Fruit fly (Drosophila melanogaster) whole organism, embryonic: ENCODE measurements around the gene CG17283.
"Not testable (repeated sequence)": the region's sequence is repeated elsewhere in the genome, so short reads cannot be mapped to it uniquely, and the experiment has no call there.

Experiments
- ATbp ChIP-seq: fragments of 200-800 bp; sonication (Bioruptor generic); optimal IDR thresholded peaks from 2 replicates; lab custom pipeline; 2017; ENCODE audit warnings: missing biosample characterization, mild to moderate bottlenecking, missing genetic modification characterization, missing genetic modification reagents
- C15 ChIP-seq: fragments of 200-800 bp; sonication (Bioruptor generic); IDR thresholded peaks from 3 replicates; pipeline ENCODE4 v1.3.6; 2022; ENCODE audit warnings: missing biosample characterization, missing genetic modification characterization
- CG13296 ChIP-seq: fragments of 200-800 bp; sonication (Bioruptor generic); optimal IDR thresholded peaks from 3 replicates; lab custom pipeline; 2018; ENCODE audit warnings: missing biosample characterization, mild to moderate bottlenecking, missing genetic modification characterization
- CG13894 ChIP-seq: fragments of 200-800 bp; sonication (Bioruptor generic); optimal IDR thresholded peaks from 3 replicates; lab custom pipeline; 2018; ENCODE audit warnings: missing biosample characterization, mild to moderate bottlenecking, missing genetic modification characterization, moderate library complexity
- CG1603 ChIP-seq: fragments of 200-800 bp; sonication (Bioruptor generic); optimal IDR thresholded peaks from 2 replicates; lab custom pipeline; 2019; ENCODE audit warnings: missing biosample characterization, mild to moderate bottlenecking, missing genetic modification characterization, moderate library complexity
- CG16779 ChIP-seq: fragments of 200-800 bp; sonication (Bioruptor generic); IDR thresholded peaks from 2 replicates; pipeline ENCODE4 v1.3.6; 2022; ENCODE audit warnings: missing biosample characterization, missing genetic modification characterization
- CG16813 ChIP-seq: fragments of 200-800 bp; sonication (Bioruptor generic); IDR thresholded peaks from 3 replicates; pipeline ENCODE4 v1.3.6; 2022; ENCODE audit warnings: missing biosample characterization, missing genetic modification characterization; ENCODE audit not compliant: partially characterized antibody
- CG17802 ChIP-seq: fragments of 200-800 bp; sonication (Bioruptor generic); optimal IDR thresholded peaks from 2 replicates; lab custom pipeline; 2018; ENCODE audit warnings: missing biosample characterization, mild to moderate bottlenecking, missing genetic modification characterization, moderate library complexity
- CG2129 ChIP-seq: fragments of 200-800 bp; sonication (Bioruptor generic); IDR thresholded peaks from 2 replicates; pipeline ENCODE4 v1.3.6; 2022; ENCODE audit warnings: missing biosample characterization, missing genetic modification characterization; ENCODE audit not compliant: partially characterized antibody
- CG3847 ChIP-seq: fragments of 200-800 bp; sonication (Bioruptor generic); IDR thresholded peaks from 2 replicates; pipeline ENCODE4 v1.3.6; 2022; ENCODE audit warnings: missing biosample characterization, missing genetic modification characterization
- CG4282 ChIP-seq: fragments of 200-800 bp; sonication (Bioruptor generic); optimal IDR thresholded peaks from 2 replicates; lab custom pipeline; 2016; ENCODE audit warnings: missing biosample characterization, missing genetic modification characterization
- CG6272 ChIP-seq: fragments of 200-800 bp; sonication (Bioruptor generic); IDR thresholded peaks from 2 replicates; pipeline ENCODE4 v1.3.6; 2022; ENCODE audit warnings: missing biosample characterization, missing genetic modification characterization
- CG9817 ChIP-seq: fragments of 200-800 bp; sonication (Bioruptor generic); optimal IDR thresholded peaks from 2 replicates; lab custom pipeline; 2018; ENCODE audit warnings: missing biosample characterization, mild to moderate bottlenecking, missing genetic modification characterization, moderate library complexity
- CoRest ChIP-seq: fragments of 200-800 bp; sonication (Bioruptor generic); optimal IDR thresholded peaks from 3 replicates; lab custom pipeline; 2018; ENCODE audit warnings: missing biosample characterization, mild to moderate bottlenecking, missing genetic modification characterization, moderate library complexity
- Ets65A ChIP-seq: fragments of 200-800 bp; sonication (Bioruptor generic); peaks from one replicate; lab custom pipeline; 2016; ENCODE audit warnings: missing biosample characterization, missing genetic modification characterization
- H15 ChIP-seq: fragments of 200-800 bp; sonication (Bioruptor generic); IDR thresholded peaks from 3 replicates; pipeline ENCODE4 v1.3.6; 2022; ENCODE audit warnings: missing biosample characterization, missing genetic modification characterization
- HLH4C ChIP-seq: fragments of 200-800 bp; sonication (Bioruptor generic); IDR thresholded peaks from 3 replicates; pipeline ENCODE4 v1.3.6; 2022; ENCODE audit warnings: missing biosample characterization, missing genetic modification characterization; ENCODE audit not compliant: partially characterized antibody
- HmgD ChIP-seq: fragments of 200-800 bp; sonication (Bioruptor generic); optimal IDR thresholded peaks from 3 replicates; lab custom pipeline; 2016; ENCODE audit warnings: missing biosample characterization, missing genetic modification characterization
- HmgZ ChIP-seq: fragments of 200-800 bp; sonication (Bioruptor generic); optimal IDR thresholded peaks from 2 replicates; lab custom pipeline; 2018; ENCODE audit warnings: missing biosample characterization, mild to moderate bottlenecking, missing genetic modification characterization
- Hr78 ChIP-seq, 2 experiments: fragments of 200-800 bp in 1 of 2; fragments of >200 bp in 1 of 2; sonication (Bioruptor generic) in 1 of 2; optimal IDR thresholded peaks; 2 replicates each; lab custom pipeline; 2017 to 2019; ENCODE audit warnings: missing biosample characterization in 2 of 2, missing genetic modification characterization in 2 of 2, mild to moderate bottlenecking in 1 of 2, moderate library complexity in 1 of 2
- Lhr ChIP-seq: fragments of 200-800 bp; sonication (Bioruptor generic); optimal IDR thresholded peaks from 3 replicates; lab custom pipeline; 2017; ENCODE audit warnings: mild to moderate bottlenecking, missing biosample characterization, missing genetic modification reagents, missing genetic modification characterization
- Myb ChIP-seq: fragments of 200-800 bp; sonication (Bioruptor generic); optimal IDR thresholded peaks from 2 replicates; lab custom pipeline; 2016; ENCODE audit warnings: missing biosample characterization, missing genetic modification characterization
- Xbp1 ChIP-seq: fragments of 200-800 bp; sonication (Bioruptor generic); optimal IDR thresholded peaks from 3 replicates; lab custom pipeline; 2016; ENCODE audit warnings: missing biosample characterization, mild to moderate bottlenecking, missing genetic modification characterization
- amos ChIP-seq: fragments of 200-800 bp; sonication (Bioruptor generic); IDR thresholded peaks from 2 replicates; pipeline ENCODE4 v1.3.6; 2022; ENCODE audit warnings: missing biosample characterization, missing genetic modification characterization; ENCODE audit not compliant: partially characterized antibody
- cwo ChIP-seq: fragments of 200-800 bp; sonication (Bioruptor generic); optimal IDR thresholded peaks from 3 replicates; lab custom pipeline; 2017; ENCODE audit warnings: missing biosample characterization, missing genetic modification characterization, mild to moderate bottlenecking, moderate library complexity, missing genetic modification reagents
- gem ChIP-seq: fragments of 200-800 bp; sonication (Bioruptor generic); optimal IDR thresholded peaks from 2 replicates; lab custom pipeline; 2019; ENCODE audit warnings: missing biosample characterization, mild to moderate bottlenecking, missing genetic modification characterization, moderate library complexity
- grau ChIP-seq: fragments of 200-800 bp; optimal IDR thresholded peaks from 3 replicates; lab custom pipeline; 2019; ENCODE audit warnings: missing biosample characterization, mild to moderate bottlenecking, missing genetic modification characterization, moderate library complexity
- grn ChIP-seq: fragments of 200-800 bp; sonication (Bioruptor generic); optimal IDR thresholded peaks from 3 replicates; lab custom pipeline; 2017; ENCODE audit warnings: missing biosample characterization, missing genetic modification characterization
- gro ChIP-seq: fragments of 200-800 bp; sonication (Bioruptor generic); optimal IDR thresholded peaks from 2 replicates; lab custom pipeline; 2016; ENCODE audit warnings: missing biosample characterization, missing genetic modification characterization
- kah ChIP-seq: fragments of 200-800 bp; sonication (Bioruptor generic); optimal IDR thresholded peaks from 2 replicates; lab custom pipeline; 2018; ENCODE audit warnings: missing biosample characterization, mild to moderate bottlenecking, missing genetic modification characterization
- knrl ChIP-seq: fragments of 200-800 bp; sonication (Bioruptor generic); IDR thresholded peaks from 3 replicates; pipeline ENCODE4 v1.3.6; 2022; ENCODE audit warnings: missing biosample characterization, missing genetic modification characterization; ENCODE audit not compliant: partially characterized antibody
- maf-S ChIP-seq: fragments of 200-800 bp; sonication (Bioruptor generic); optimal IDR thresholded peaks from 2 replicates; lab custom pipeline; 2016; ENCODE audit warnings: missing biosample characterization, missing genetic modification characterization
- nmo ChIP-seq: fragments of 200-800 bp; sonication (Bioruptor generic); optimal IDR thresholded peaks from 2 replicates; lab custom pipeline; 2018; ENCODE audit warnings: missing biosample characterization, mild to moderate bottlenecking, missing genetic modification characterization, moderate library complexity
- p53 ChIP-seq: fragments of 200-800 bp; sonication (Bioruptor generic); optimal IDR thresholded peaks from 2 replicates; lab custom pipeline; 2016; ENCODE audit warnings: missing biosample characterization, missing genetic modification characterization
- pfk ChIP-seq: fragments of 200-800 bp; sonication (Bioruptor generic); optimal IDR thresholded peaks from 2 replicates; lab custom pipeline; 2018; ENCODE audit warnings: missing biosample characterization, mild to moderate bottlenecking, missing genetic modification characterization, moderate library complexity
- phol ChIP-seq: fragments of 200-800 bp; sonication (Bioruptor generic); optimal IDR thresholded peaks from 3 replicates; lab custom pipeline; 2018; ENCODE audit warnings: missing biosample characterization, mild to moderate bottlenecking, missing genetic modification characterization, moderate library complexity
- sens ChIP-seq: fragments of 200-800 bp; sonication (Bioruptor generic); peaks from one replicate; lab custom pipeline; 2016; ENCODE audit warnings: missing biosample characterization, missing genetic modification characterization
- seq ChIP-seq: fragments of 200-800 bp; sonication (Bioruptor generic); IDR thresholded peaks from 2 replicates; pipeline ENCODE4 v1.3.6; 2022; ENCODE audit warnings: missing biosample characterization, missing genetic modification characterization
- sima ChIP-seq: fragments of 200-800 bp; sonication (Bioruptor generic); optimal IDR thresholded peaks from 2 replicates; lab custom pipeline; 2016; ENCODE audit warnings: missing biosample characterization, missing genetic modification characterization
- slbo ChIP-seq: fragments of 200-800 bp; sonication (Bioruptor generic); IDR thresholded peaks from 2 replicates; pipeline ENCODE4 v1.3.6; 2022; ENCODE audit warnings: missing biosample characterization, missing genetic modification characterization
- tll ChIP-seq, 2 experiments: fragments of 200-800 bp in 1 of 2; fragments of >200 bp in 1 of 2; sonication (Bioruptor generic) in 1 of 2; optimal IDR thresholded peaks; 2 replicates each; lab custom pipeline; 2017 to 2019; ENCODE audit warnings: missing biosample characterization in 2 of 2, missing genetic modification characterization in 2 of 2, mild to moderate bottlenecking in 1 of 2, moderate library complexity in 1 of 2
- twi ChIP-seq: fragments of 200-800 bp; optimal IDR thresholded peaks from 2 replicates; lab custom pipeline; 2019; ENCODE audit warnings: missing biosample characterization, mild to moderate bottlenecking, missing genetic modification characterization, moderate library complexity
- tx ChIP-seq: fragments of 200-800 bp; sonication (Bioruptor generic); optimal IDR thresholded peaks from 2 replicates; lab custom pipeline; 2016; ENCODE audit warnings: missing biosample characterization, missing genetic modification characterization

The CG17283 gene

DNA sequence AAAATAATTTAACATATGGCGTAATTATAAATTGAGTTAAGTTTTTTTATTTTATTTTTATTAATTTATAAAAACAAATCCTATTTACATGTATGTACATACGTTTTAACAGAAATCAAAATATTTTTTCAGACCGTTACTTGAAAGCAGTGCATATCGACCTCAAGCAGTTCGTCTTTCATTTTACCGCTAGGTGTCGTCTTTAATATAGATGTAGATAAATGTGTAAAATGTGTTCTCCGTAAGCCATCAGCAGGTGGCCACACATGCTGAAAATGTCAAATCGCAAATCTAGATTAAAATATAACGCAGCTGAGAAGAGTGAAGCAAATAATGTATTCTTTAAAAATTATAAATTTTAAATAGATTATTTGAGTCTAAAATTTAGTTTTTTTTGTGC lies 41.7 kb downstream of the CG17283 start (continued):
- TF ChIP-seq Xbp1 (GFP tag; lab: Kevin White, UChicago): peak; percentile 31
- peak; percentile 28 for TF ChIP-seq Lhr
- peak; percentile 64 for TF ChIP-seq kah
- TF ChIP-seq CG16813: peak; percentile 45; the same call in 1 of the 3 replicates
- TF ChIP-seq CG9817 (tag; lab: Kevin White, UChicago): peak; percentile 16
- TF ChIP-seq grn: peak; percentile 25
- no peak for TF ChIP-seq twi
- peak; percentile 62 for TF ChIP-seq CG17802 (tag; lab: Kevin White, UChicago)
- no peak for TF ChIP-seq maf-S (GFP tag; lab: Kevin White, UChicago)
- no peak for TF ChIP-seq CG2129 (GFP tag; lab: Robert Waterston, UW)
- no peak for TF ChIP-seq tll (GFP tag; optimal IDR thresholded peaks at IDR 0.05; lab: Kevin White, UChicago)
- 0 out of 2 replicates have a peak, but pooled peaks have one; percentile 34 for TF ChIP-seq slbo (GFP tag; lab: Robert Waterston, UW)
- no peak for TF ChIP-seq gro (GFP tag; lab: Kevin White, UChicago)
- no peak for TF ChIP-seq tx (GFP tag; lab: Kevin White, UChicago)
- no peak for TF ChIP-seq phol (tag; lab: Kevin White, UChicago)
- no peak for TF ChIP-seq C15
- TF ChIP-seq nmo (GFP tag; lab: Kevin White, UChicago): peak; percentile 29
- peak; percentile 28 for TF ChIP-seq HmgD (GFP tag; lab: Kevin White, UChicago)
- no peak for TF ChIP-seq p53 (GFP tag; lab: Kevin White, UChicago)
- TF ChIP-seq grau: no peak
- peak; percentile 65; the same call in 2 of the 3 replicates for TF ChIP-seq knrl (GFP tag; lab: Robert Waterston, UW)
- TF ChIP-seq Ets65A: peak; percentile 87
- TF ChIP-seq cwo (GFP tag; lab: Kevin White, UChicago): no peak
- TF ChIP-seq gem (tag; lab: Kevin White, UChicago): peak; percentile 18
- 0 out of 3 replicates have a peak, but pooled peaks have one; percentile 18 for TF ChIP-seq H15 (GFP tag; lab: Robert Waterston, UW)
- TF ChIP-seq CG3847 (GFP tag; lab: Robert Waterston, UW): peak; percentile 27; the same call in 1 of the 2 replicates
- peak; percentile 12 for TF ChIP-seq CoRest (tag; lab: Kevin White, UChicago)
- TF ChIP-seq sens (GFP tag; lab: Kevin White, UChicago): peak; percentile 48
- TF ChIP-seq CG13296 (GFP tag; lab: Kevin White, UChicago): no peak
- TF ChIP-seq HLH4C: peak; percentile 15; the same call in 1 of the 3 replicates
- TF ChIP-seq CG16779: no peak
- TF ChIP-seq ATbp (GFP tag; lab: Kevin White, UChicago): no peak
- peak; percentile 62 for TF ChIP-seq amos (GFP tag; lab: Robert Waterston, UW)
- no peak for TF ChIP-seq seq
- peak; percentile 96 for TF ChIP-seq Myb (GFP tag; lab: Kevin White, UChicago)
- TF ChIP-seq Hr78 (GFP tag; optimal IDR thresholded peaks at IDR 0.05; lab: Kevin White, UChicago): no peak
- peak; percentile 10 for TF ChIP-seq HmgZ (tag; lab: Kevin White, UChicago)
- TF ChIP-seq CG1603 (tag; lab: Kevin White, UChicago): peak; percentile 21
- TF ChIP-seq CG6272 (GFP tag; lab: Robert Waterston, UW): 0 out of 2 replicates have a peak, but pooled peaks have one; percentile 25
- peak; percentile 9 for TF ChIP-seq CG13894

DNA sequence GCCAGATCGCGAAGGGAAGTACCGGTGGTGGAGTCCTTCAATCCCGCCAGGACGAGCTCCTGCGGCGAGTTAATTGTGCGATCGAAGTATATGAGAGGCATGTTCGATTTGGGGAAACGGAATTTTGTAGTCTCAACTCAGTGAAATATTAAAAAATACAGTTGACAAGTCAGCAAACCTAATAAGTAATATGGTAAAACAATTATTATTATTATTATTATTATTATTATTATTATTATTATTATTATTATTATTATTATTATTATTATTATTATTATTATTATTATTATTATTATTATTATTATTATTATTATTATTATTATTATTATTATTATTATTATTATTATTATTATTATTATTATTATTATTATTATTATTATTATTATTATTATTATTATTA lies 49.0 kb downstream of the CG17283 start, which contains the start of gene CG14330:
CG14330 (minus strand) TSS at position 101 of the 400 bp plus-strand sequence.
- not testable (repeated sequence) for TF ChIP-seq sima, CG4282, pfk (GFP tag; lab: Kevin White, UChicago)
